Fruit fly (Drosophila melanogaster): Measurements from ENCODE around the gene Sf3a2.

The Sf3a2 gene

dm6 chr3L:12802443-12802865 lies 11.4 kb downstream of the Sf3a2 start (continued):
- peak; percentile 76 for TF ChIP-seq Gug (GFP tag; IDR thresholded peaks at IDR 0.05)
- TF ChIP-seq CG11294 (GFP tag; IDR thresholded peaks at IDR 0.05) = peak; percentile 50; the same call in 1 of the 2 replicates
- TF ChIP-seq Sox14 (GFP tag; optimal IDR thresholded peaks at IDR 0.05) = peak; percentile 63
- TF ChIP-seq ss (GFP tag; optimal IDR thresholded peaks at IDR 0.05) = no peak
- no peak for TF ChIP-seq CG9139 (GFP tag; optimal IDR thresholded peaks at IDR 0.05)
- TF ChIP-seq Hr4 (GFP tag; optimal IDR thresholded peaks at IDR 0.05) = peak; percentile 78
- no peak for TF ChIP-seq fd85E (GFP tag; optimal IDR thresholded peaks at IDR 0.05)
- TF ChIP-seq Eip93F (GFP tag; optimal IDR thresholded peaks at IDR 0.05) = peak; percentile 24
- TF ChIP-seq CG6854 (GFP tag; optimal IDR thresholded peaks at IDR 0.05) = no peak
- TF ChIP-seq dac (GFP tag; optimal IDR thresholded peaks at IDR 0.05) = peak; percentile 57
- TF ChIP-seq CG3919 (GFP tag; optimal IDR thresholded peaks at IDR 0.05) = no peak
- TF ChIP-seq topi (GFP tag; optimal IDR thresholded peaks at IDR 0.05) = no peak
- TF ChIP-seq CG10669 (GFP tag; optimal IDR thresholded peaks at IDR 0.05) = no peak
- TF ChIP-seq CG32006 (GFP tag; optimal IDR thresholded peaks at IDR 0.05) = peak; percentile 84

- TF ChIP-seq svp (GFP tag) = peak; percentile 7
- peak; percentile 30; the same call in 1 of the 2 replicates for TF ChIP-seq CG15336 (GFP tag; IDR thresholded peaks at IDR 0.05)
- peak; percentile 40; the same call in 1 of the 3 replicates for TF ChIP-seq CG8119 (GFP tag; IDR thresholded peaks at IDR 0.05)
- peak; percentile 44; the same call in 1 of the 3 replicates for TF ChIP-seq eg (GFP tag; IDR thresholded peaks at IDR 0.05)
- TF ChIP-seq CG31627 (GFP tag; optimal IDR thresholded peaks at IDR 0.05) = no peak
- TF ChIP-seq Smox (GFP tag; optimal IDR thresholded peaks at IDR 0.05) = no peak
- peak; percentile 19 for TF ChIP-seq CG32006 (GFP tag; optimal IDR thresholded peaks at IDR 0.05)
Measured at dm6 chr3L:12800167-12800566, 13.7 kb downstream of the Sf3a2 start.

dm6 chr3L:12799431-12800147 lies 14.2 kb downstream of the Sf3a2 start:
- TF ChIP-seq dac (GFP tag; optimal IDR thresholded peaks at IDR 0.05) = no peak
- peak; percentile 99 for TF ChIP-seq svp (GFP tag)

- TF ChIP-seq Sox15 (GFP tag; optimal IDR thresholded peaks at IDR 0.05) (no peak), Blimp-1 (GFP tag; optimal IDR thresholded peaks at IDR 0.05) (peak; percentile 11), svp (GFP tag) (no peak), Lpt (GFP tag; optimal IDR thresholded peaks at IDR 0.05) (peak; percentile 43), CG6792 (GFP tag; optimal IDR thresholded peaks at IDR 0.05) (peak; percentile 9), Eip78C (GFP tag) (peak; percentile 82), Eip93F (GFP tag; optimal IDR thresholded peaks at IDR 0.05) (no peak), eg (GFP tag; IDR thresholded peaks at IDR 0.05) (peak; percentile 29; the same call in 1 of the 3 replicates), cyc (GFP tag; optimal IDR thresholded peaks at IDR 0.05) (no peak), OdsH (GFP tag; optimal IDR thresholded peaks at IDR 0.05) (peak; percentile 49), fkh (GFP tag; optimal IDR thresholded peaks at IDR 0.05) (peak; percentile 79), CG7368 (GFP tag; optimal IDR thresholded peaks at IDR 0.05) (peak; percentile 6), vri (GFP tag; optimal IDR thresholded peaks at IDR 0.05) (peak; percentile 44), CG6163 (GFP tag; IDR thresholded peaks at IDR 0.05) (peak; percentile 47; the same call in 1 of the 3 replicates), CG10631 (GFP tag; optimal IDR thresholded peaks at IDR 0.05) (peak; percentile 42), CG6276 (GFP tag; optimal IDR thresholded peaks at IDR 0.05) (peak; percentile 20), Sox102F (GFP tag; optimal IDR thresholded peaks at IDR 0.05) (no peak), CG6854 (GFP tag; optimal IDR thresholded peaks at IDR 0.05) (no peak), achi (GFP tag; optimal IDR thresholded peaks at IDR 0.05) (peak; percentile 28), CG1621 (tag; optimal IDR thresholded peaks at IDR 0.05) (peak; percentile 32), CG8632 (GFP tag; optimal IDR thresholded peaks at IDR 0.05) (peak; percentile 40), Sox14 (GFP tag; optimal IDR thresholded peaks at IDR 0.05) (peak; percentile 65), CG9139 (GFP tag; optimal IDR thresholded peaks at IDR 0.05) (peak; percentile 40), Smox (GFP tag; optimal IDR thresholded peaks at IDR 0.05) (no peak), Hr4 (GFP tag; optimal IDR thresholded peaks at IDR 0.05) (peak; percentile 65), net (GFP tag; optimal IDR thresholded peaks at IDR 0.05) (peak; percentile 32), dsx (GFP tag; optimal IDR thresholded peaks at IDR 0.05; ENCODE audit: poor library complexity, severe bottlenecking) (peak; percentile 11), dac (GFP tag; optimal IDR thresholded peaks at IDR 0.05) (no peak), CG11902 (GFP tag; optimal IDR thresholded peaks at IDR 0.05) (no peak), pdm3 (GFP tag; optimal IDR thresholded peaks at IDR 0.05) (peak; percentile 61), CG8119 (GFP tag; IDR thresholded peaks at IDR 0.05) (peak; percentile 57; the same call in 1 of the 3 replicates), Met (GFP tag; optimal IDR thresholded peaks at IDR 0.05) (no peak), CG6808 (GFP tag; optimal IDR thresholded peaks at IDR 0.05) (peak; percentile 48)
Measured at dm6 chr3L:12798795-12799311, 15.0 kb downstream of the Sf3a2 start.
